Fruit fly (Drosophila melanogaster) whole organism, wandering third instar larva: Measurements from ENCODE around the gene CG42263.

Source experiments
- Abd-B ChIP-seq: fragments of >200 bp; optimal IDR thresholded peaks from 2 replicates; lab custom pipeline; 2017; ENCODE audit warnings: missing biosample characterization, missing genetic modification characterization
- CrebA ChIP-seq: fragments of 200-800 bp; sonication (Bioruptor generic); optimal IDR thresholded peaks from 2 replicates; lab custom pipeline; 2016; ENCODE audit warnings: missing biosample characterization, mild to moderate bottlenecking, missing genetic modification characterization, borderline replicate concordance
- Dif ChIP-seq: fragments of 200-275, 200-300 bp; sonication (Bioruptor generic); optimal IDR thresholded peaks from 2 replicates; lab custom pipeline; 2018; ENCODE audit warnings: missing biosample characterization, missing genetic modification characterization; ENCODE audit not compliant: partially characterized antibody
- foxo ChIP-seq, 2 experiments: fragments of 200-800 bp; sonication (Bioruptor generic); optimal IDR thresholded peaks; 2 replicates in 1 of 2; 3 replicates in 1 of 2; lab custom pipeline; 2016 to 2017; ENCODE audit warnings: missing biosample characterization in 2 of 2, missing genetic modification characterization in 2 of 2
- fru ChIP-seq: fragments of 200-800 bp; sonication (Bioruptor generic); optimal IDR thresholded peaks from 3 replicates; lab custom pipeline; 2016; ENCODE audit warnings: missing biosample characterization, mild to moderate bottlenecking, missing genetic modification characterization
- lola ChIP-seq: fragments of >200 bp; optimal IDR thresholded peaks from 2 replicates; lab custom pipeline; 2017; ENCODE audit warnings: missing biosample characterization, missing genetic modification characterization

- TF ChIP-seq CrebA (GFP tag; lab: Kevin White, UChicago), result no peak
- TF ChIP-seq lola (GFP tag; lab: Kevin White, UChicago), result no peak
- no peak for TF ChIP-seq Abd-B (GFP tag; lab: Kevin White, UChicago)
- TF ChIP-seq foxo (GFP tag; optimal IDR thresholded peaks at IDR 0.05; lab: Kevin White, UChicago), result peak in 1 of 2 experiments; percentile 75
- peak; percentile 84 for TF ChIP-seq fru
- no peak for TF ChIP-seq Dif (GFP tag; lab: Kevin White, UChicago)
Measured at dm6 chr3L:19928435-19929011, 27.1 kb downstream of the CG42263 start, which contains the start of the genes CG8004 and RhoGDI.
